Worm (Caenorhabditis elegans): Measurements from ENCODE around the gene fbxb-10.

DNA sequence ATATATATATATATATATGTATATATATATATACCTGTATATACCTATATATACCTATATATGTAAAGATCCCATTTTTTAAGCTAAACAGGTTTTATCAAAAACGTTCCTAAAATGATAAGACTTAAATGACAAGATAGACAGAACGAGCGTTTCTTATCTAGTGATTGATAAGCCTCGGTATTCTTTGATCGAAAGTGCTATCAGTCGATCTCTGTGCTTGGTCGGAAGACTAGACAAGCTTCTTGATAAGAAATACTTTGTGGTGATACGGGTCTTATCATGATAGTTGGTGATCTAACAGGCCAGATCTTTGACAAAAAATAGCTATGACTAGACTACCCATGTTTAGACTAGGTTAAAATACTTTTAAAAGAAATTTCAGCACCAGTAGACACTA, 33.5 kb upstream of the fbxb-10 start:
- TF ChIP-seq tbx-37 (GFP tag; conservative IDR thresholded peaks at IDR 0.05) (no peak), sea-1 (GFP tag; conservative IDR thresholded peaks at IDR 0.05) (no peak), ama-1 (optimal IDR thresholded peaks at IDR 0.05) (no peak), hnd-1 (tag; optimal IDR thresholded peaks at IDR 0.05) (no peak), tra-4 (tag; optimal IDR thresholded peaks at IDR 0.05) (no peak), B0310.2 (tag; optimal IDR thresholded peaks at IDR 0.05) (no peak), flt-1 (GFP tag; IDR thresholded peaks at IDR 0.05) (no peak), hmg-4 (GFP tag; optimal IDR thresholded peaks at IDR 0.05) (no peak)
